Worm (Caenorhabditis elegans) whole organism, L2 larva: ENCODE measurements around the gene C33D9.13.

Experiments
- ceh-82 ChIP-seq: fragments of 150-350 bp; optimal IDR thresholded peaks from 2 replicates; lab custom pipeline; 2014; ENCODE audit warnings: missing biosample characterization, missing genetic modification characterization
- nhr-129 ChIP-seq: fragments of 150-350 bp; optimal IDR thresholded peaks from 2 replicates; lab custom pipeline; 2014; ENCODE audit warnings: missing biosample characterization, missing genetic modification characterization
- nhr-237 ChIP-seq: fragments of 150-350 bp; optimal IDR thresholded peaks from 2 replicates; lab custom pipeline; 2014; ENCODE audit warnings: missing biosample characterization, missing genetic modification characterization
- nhr-77 ChIP-seq: fragments of 150-350 bp; optimal IDR thresholded peaks from 2 replicates; lab custom pipeline; 2014; ENCODE audit warnings: missing biosample characterization, missing genetic modification characterization
- unc-62 ChIP-seq: fragments of 150-350 bp; optimal IDR thresholded peaks from 2 replicates; lab custom pipeline; 2014; ENCODE audit warnings: missing biosample characterization, missing genetic modification reagents, missing genetic modification characterization

ce11 chrIV:8784855-8785327 is at the start of gene C33D9.13:
- TF ChIP-seq ceh-82 = no peak
- no peak for TF ChIP-seq unc-62 (GFP tag; lab: Kevin White, UChicago)
- TF ChIP-seq nhr-129 (tag; lab: Kevin White, UChicago) = no peak
- TF ChIP-seq nhr-237 = no peak
- TF ChIP-seq nhr-77 (tag; lab: Kevin White, UChicago) = no peak
